Fruit fly (Drosophila melanogaster) whole organism, pupa: ENCODE measurements around the gene tbrd-1.

Experiments used
- CG10348 ChIP-seq: fragments of 200-800 bp; sonication (Bioruptor generic); IDR thresholded peaks from 2 replicates; pipeline ENCODE4 v1.3.6; 2022; ENCODE audit warnings: missing biosample characterization, missing genetic modification characterization
- CG14655 ChIP-seq: fragments of 200-800 bp; sonication (Bioruptor generic); optimal IDR thresholded peaks from 3 replicates; lab custom pipeline; 2017; ENCODE audit warnings: mild to moderate bottlenecking, missing biosample characterization, missing genetic modification reagents, missing genetic modification characterization
- CG15710 ChIP-seq: fragments of 200-800 bp; sonication (Bioruptor generic); optimal IDR thresholded peaks from 2 replicates; lab custom pipeline; 2018; ENCODE audit warnings: missing biosample characterization, mild to moderate bottlenecking, missing genetic modification characterization, moderate library complexity
- CG34367 ChIP-seq: fragments of 200-800 bp; sonication (Bioruptor generic); optimal IDR thresholded peaks from 2 replicates; lab custom pipeline; 2018; ENCODE audit warnings: missing biosample characterization, mild to moderate bottlenecking, missing genetic modification characterization
- CG4496 ChIP-seq: fragments of 200-800 bp; sonication (Bioruptor generic); IDR thresholded peaks from 3 replicates; pipeline ENCODE4 v1.3.6; 2022; ENCODE audit warnings: missing biosample characterization, missing genetic modification characterization
- CG8159 ChIP-seq: fragments of 200-800 bp; sonication (Bioruptor generic); optimal IDR thresholded peaks from 3 replicates; lab custom pipeline; 2018; ENCODE audit warnings: missing biosample characterization, mild to moderate bottlenecking, missing genetic modification characterization, moderate library complexity
- CG9948 ChIP-seq: fragments of 200-800 bp; sonication (Bioruptor generic); optimal IDR thresholded peaks from 2 replicates; lab custom pipeline; 2018; ENCODE audit warnings: missing biosample characterization, mild to moderate bottlenecking, missing genetic modification characterization, moderate library complexity
- D1 ChIP-seq: fragments of 200-800 bp; sonication (Bioruptor generic); optimal IDR thresholded peaks from 2 replicates; lab custom pipeline; 2018; ENCODE audit warnings: missing biosample characterization, mild to moderate bottlenecking, missing genetic modification characterization, moderate library complexity
- EcR ChIP-seq: fragments of 200-800 bp; sonication (Bioruptor generic); optimal IDR thresholded peaks from 3 replicates; lab custom pipeline; 2019; ENCODE audit warnings: missing biosample characterization, missing genetic modification characterization, mild to moderate bottlenecking, moderate library complexity, missing genetic modification reagents
- Ets98B ChIP-seq: fragments of 200-800 bp; sonication (Bioruptor generic); IDR thresholded peaks from 2 replicates; pipeline ENCODE4 v1.3.6; 2022; ENCODE audit warnings: missing biosample characterization, missing genetic modification characterization
- Pif1A ChIP-seq: fragments of 200-800 bp; sonication (Bioruptor generic); optimal IDR thresholded peaks from 3 replicates; lab custom pipeline; 2016; ENCODE audit warnings: missing biosample characterization, missing genetic modification characterization
- Snoo ChIP-seq: fragments of 200-800 bp; sonication (Bioruptor generic); optimal IDR thresholded peaks from 3 replicates; lab custom pipeline; 2017; ENCODE audit warnings: missing biosample characterization, mild to moderate bottlenecking, missing genetic modification characterization, inconsistent platforms
- fd96Ca ChIP-seq: fragments of 200-800 bp; sonication (Bioruptor generic); IDR thresholded peaks from 3 replicates; pipeline ENCODE4 v1.3.6; 2022; ENCODE audit warnings: missing biosample characterization, missing genetic modification characterization
- rn ChIP-seq: fragments of 200-800 bp; sonication (Bioruptor generic); IDR thresholded peaks from 2 replicates; pipeline ENCODE4 v1.3.6; 2022; ENCODE audit warnings: missing biosample characterization, missing genetic modification characterization

- no peak for TF ChIP-seq CG15710
- TF ChIP-seq Pif1A (GFP tag; lab: Kevin White, UChicago), result no peak
- TF ChIP-seq EcR (GFP tag; lab: Kevin White, UChicago), result no peak
- no peak for TF ChIP-seq D1 (tag; lab: Kevin White, UChicago)
- no peak for TF ChIP-seq CG14655 (GFP tag; lab: Kevin White, UChicago)
- no peak for TF ChIP-seq CG10348
- no peak for TF ChIP-seq rn
- TF ChIP-seq CG8159 (tag; lab: Kevin White, UChicago), result no peak
- no peak for TF ChIP-seq Ets98B (GFP tag; lab: Robert Waterston, UW)
- TF ChIP-seq CG4496 (GFP tag; lab: Robert Waterston, UW), result no peak
- no peak for TF ChIP-seq CG34367 (tag; lab: Kevin White, UChicago)
- TF ChIP-seq Snoo (tag; lab: Kevin White, UChicago), result no peak
- no peak for TF ChIP-seq fd96Ca
- TF ChIP-seq CG9948 (tag; lab: Kevin White, UChicago), result no peak
Observed at dm6 chr3R:23919366-23919765, 26.0 kb upstream of the tbrd-1 start.
